Worm (Caenorhabditis elegans) whole organism, L4/young adult: ENCODE results near the gene sid-1.

Experiments used
- W03F9.2 ChIP-seq: fragments of 150-350 bp; optimal IDR thresholded peaks from 2 replicates; lab custom pipeline; 2014; ENCODE audit warnings: missing biosample characterization, missing genetic modification characterization
- dao-5 ChIP-seq: sonication (generic microtip); optimal IDR thresholded peaks from 2 replicates; lab custom pipeline; 2016; ENCODE audit warnings: missing genotype, missing genetic modification characterization, moderate library complexity, missing compliant biosample characterization
- him-1 ChIP-seq: sonication (generic microtip); optimal IDR thresholded peaks from 2 replicates; lab custom pipeline; 2016; ENCODE audit warnings: missing genotype, missing genetic modification reagents, missing genetic modification characterization, missing compliant biosample characterization

sid-1 gene

DNA sequence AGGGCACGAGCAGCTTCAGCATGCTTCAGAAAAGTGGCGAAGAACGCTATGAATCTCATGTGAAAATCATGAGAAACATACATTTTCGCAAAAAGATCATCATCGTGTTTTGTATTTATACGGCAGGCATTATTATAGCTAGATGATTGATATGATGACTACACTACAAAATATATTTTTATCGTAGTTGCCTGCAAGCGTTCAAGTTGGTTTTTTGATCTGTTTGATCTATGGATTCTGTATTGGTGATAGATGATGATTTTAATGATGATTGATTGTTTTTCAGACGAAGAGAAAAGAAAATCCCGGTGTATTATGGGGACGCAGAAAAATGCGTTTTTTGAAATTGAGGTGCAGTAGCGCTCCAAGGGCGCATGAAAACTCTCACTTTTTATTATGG, 9.1 kb upstream of the sid-1 start, which contains the start of gene ugt-63:
Gene ugt-63, minus strand, starts transcription at position 89 of the 400 bp plus-strand sequence.
- no peak for TF ChIP-seq him-1 (tag; lab: Kevin White, UChicago)
- TF ChIP-seq dao-5 (tag; lab: Kevin White, UChicago): no peak
- TF ChIP-seq W03F9.2 (tag; lab: Kevin White, UChicago): no peak

DNA sequence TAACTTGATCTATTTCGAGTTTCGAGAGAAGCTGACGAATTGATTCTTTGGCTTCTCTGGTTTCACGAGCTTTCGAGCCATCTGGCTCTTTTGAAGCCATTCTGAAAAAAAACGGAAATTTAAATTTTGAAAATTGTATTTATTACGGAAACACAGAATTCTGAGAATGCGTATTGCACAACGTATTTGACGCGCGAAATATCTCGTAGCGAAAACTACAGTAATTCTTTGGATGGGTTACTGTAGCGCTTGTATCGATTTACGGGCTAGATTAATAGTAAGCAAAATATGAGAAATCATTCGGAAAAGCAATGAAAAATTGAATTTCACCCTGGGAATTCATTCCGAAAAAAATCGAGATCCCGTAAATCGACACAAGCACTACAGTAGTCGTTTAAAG, 6.1 kb upstream of the sid-1 start, which contains the start of gene C04F5.8:
Gene C04F5.8, minus strand, starts transcription at position 101 of the 400 bp plus-strand sequence.
- no peak for TF ChIP-seq dao-5 (tag; lab: Kevin White, UChicago)
- no peak for TF ChIP-seq W03F9.2 (tag; lab: Kevin White, UChicago)
- TF ChIP-seq him-1 (tag; lab: Kevin White, UChicago): no peak

DNA sequence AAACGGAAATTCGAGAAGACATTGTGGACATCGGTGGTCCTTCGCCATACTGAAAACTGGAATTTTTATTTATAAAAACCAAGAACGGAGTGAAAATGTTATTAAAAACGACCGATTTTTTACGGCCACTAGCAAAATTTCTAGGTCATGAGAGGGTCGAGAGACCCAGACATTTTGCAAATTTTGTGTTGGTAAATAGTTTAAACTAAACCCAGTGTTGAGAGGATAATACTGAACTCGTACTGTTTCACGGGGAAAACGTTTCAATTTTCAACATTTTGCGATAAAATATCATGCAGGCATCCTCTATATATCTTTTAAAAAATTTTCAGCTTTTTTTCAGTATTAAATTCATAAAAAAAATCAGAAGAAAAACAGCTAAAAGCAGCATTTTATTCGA, 661 bp upstream of the sid-1 start, which contains the start of gene C04F5.9:
Gene C04F5.9, minus strand, starts transcription at position 101 of the 400 bp plus-strand sequence.
- TF ChIP-seq him-1 (tag; lab: Kevin White, UChicago) (no peak), dao-5 (tag; lab: Kevin White, UChicago) (no peak), W03F9.2 (tag; lab: Kevin White, UChicago) (no peak)

DNA sequence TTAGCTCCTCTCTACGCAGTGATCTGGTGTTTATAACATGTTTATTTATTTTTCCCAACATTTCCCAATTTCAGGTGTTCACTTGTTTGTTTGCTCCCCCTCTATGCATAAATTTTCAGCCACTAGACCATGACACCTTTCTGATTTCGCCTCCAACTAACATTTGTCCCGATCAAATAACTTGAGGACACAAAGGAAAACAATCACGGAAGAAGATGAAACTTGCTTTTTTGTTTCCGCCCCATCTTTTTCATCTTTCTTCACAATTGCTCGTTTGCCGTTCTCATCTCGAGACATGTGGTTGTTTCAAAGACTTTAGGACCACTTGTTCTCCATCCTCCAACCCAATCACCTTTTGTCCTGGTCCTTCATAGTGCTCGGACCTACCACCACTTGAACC, 7.0 kb downstream of the sid-1 start, which contains the start of gene F14F9.5:
Gene F14F9.5, plus strand, starts transcription at position 301 of the 400 bp plus-strand sequence.
- TF ChIP-seq him-1 (tag; lab: Kevin White, UChicago) (no peak), dao-5 (tag; lab: Kevin White, UChicago) (no peak), W03F9.2 (tag; lab: Kevin White, UChicago) (no peak)

DNA sequence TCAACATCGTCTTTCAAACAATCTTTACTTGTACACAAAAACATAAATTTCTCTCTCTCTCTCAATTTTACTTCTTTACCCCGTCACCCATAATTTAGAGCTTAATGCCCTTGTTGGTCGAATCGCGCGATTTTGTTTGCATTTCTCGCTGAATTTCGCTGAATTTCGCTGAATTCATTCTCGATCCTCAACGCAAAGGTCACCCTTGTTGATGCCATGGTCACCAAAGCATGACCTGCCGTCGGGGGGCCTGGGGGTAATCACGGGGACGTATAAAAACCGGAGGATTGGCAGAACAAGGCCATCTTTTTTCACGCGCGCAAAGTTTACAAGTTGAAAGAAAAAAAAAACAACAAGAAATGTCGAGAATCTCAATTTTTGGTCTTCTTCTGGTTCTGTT, 10.2 kb downstream of the sid-1 start, which contains the start of gene F14F9.8:
Gene F14F9.8, plus strand, starts transcription at position 301 of the 400 bp plus-strand sequence.
- TF ChIP-seq him-1 (tag; lab: Kevin White, UChicago) (no peak), W03F9.2 (tag; lab: Kevin White, UChicago) (no peak), dao-5 (tag; lab: Kevin White, UChicago) (no peak)

DNA sequence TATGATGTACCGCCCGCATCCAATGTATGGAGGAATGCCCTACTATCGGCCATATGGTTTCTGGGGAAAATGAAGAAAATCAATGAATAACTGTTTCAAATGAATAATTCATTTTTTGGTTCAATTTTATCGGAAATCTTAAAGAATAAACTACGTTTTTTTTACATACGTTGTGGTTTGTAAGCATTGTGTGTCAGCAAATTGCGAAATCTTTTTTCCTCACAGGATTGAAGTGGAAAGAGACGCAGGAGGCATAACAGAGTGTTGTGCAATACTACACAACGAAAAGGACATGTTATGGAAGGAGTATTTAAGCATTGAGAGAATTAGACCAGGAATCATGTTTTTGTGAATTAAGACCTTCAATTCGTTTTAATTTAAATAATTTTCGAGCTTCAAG, 11.6 kb downstream of the sid-1 start:
- TF ChIP-seq W03F9.2 (tag; lab: Kevin White, UChicago) (peak; percentile 29), dao-5 (tag; lab: Kevin White, UChicago) (no peak)

DNA sequence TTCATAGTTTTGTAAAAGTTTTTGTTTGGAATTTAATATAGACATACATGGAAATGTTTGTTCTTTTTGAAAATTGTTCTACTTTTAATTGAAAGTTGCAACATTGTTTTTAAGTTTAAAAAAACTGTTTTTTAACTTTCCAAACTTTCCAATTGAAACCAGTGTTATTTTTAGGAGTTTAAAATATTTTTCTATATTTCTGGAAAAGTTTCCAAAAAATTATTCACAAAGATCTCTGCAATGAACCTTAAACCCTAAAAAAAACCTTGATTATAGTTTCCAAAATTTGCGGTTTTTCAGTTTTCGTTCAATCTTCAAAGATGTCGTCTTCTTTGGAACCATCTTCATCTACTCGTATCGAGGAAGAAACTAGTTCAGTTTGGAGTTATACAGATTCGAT, 12.7 kb downstream of the sid-1 start, which contains the start of gene F14F9.4:
Gene F14F9.4, plus strand, starts transcription at position 301 of the 400 bp plus-strand sequence.
- TF ChIP-seq dao-5 (tag; lab: Kevin White, UChicago): no peak
- no peak for TF ChIP-seq him-1 (tag; lab: Kevin White, UChicago)

DNA sequence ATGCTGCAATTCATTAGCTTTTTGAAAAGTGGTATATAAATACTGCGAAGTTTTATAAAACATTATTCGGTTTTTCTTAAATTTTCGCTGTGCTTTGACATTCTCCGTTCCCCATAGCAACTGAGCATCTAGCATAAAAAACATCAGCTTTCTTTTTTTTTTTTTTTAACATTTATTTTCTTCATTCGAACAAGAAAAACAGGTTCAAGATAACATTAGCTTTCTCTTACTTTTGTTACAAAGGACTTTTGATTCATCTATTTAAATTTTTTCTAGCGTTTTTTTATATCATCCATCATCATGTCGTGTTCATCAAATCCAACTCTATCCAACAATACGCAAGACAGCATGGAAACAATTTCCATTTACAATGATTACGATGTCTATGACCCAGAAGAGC, 18.1 kb downstream of the sid-1 start, which contains the start of gene F14F9.3:
Gene F14F9.3, plus strand, starts transcription at position 301 of the 400 bp plus-strand sequence.
- TF ChIP-seq W03F9.2 (tag; lab: Kevin White, UChicago): no peak

DNA sequence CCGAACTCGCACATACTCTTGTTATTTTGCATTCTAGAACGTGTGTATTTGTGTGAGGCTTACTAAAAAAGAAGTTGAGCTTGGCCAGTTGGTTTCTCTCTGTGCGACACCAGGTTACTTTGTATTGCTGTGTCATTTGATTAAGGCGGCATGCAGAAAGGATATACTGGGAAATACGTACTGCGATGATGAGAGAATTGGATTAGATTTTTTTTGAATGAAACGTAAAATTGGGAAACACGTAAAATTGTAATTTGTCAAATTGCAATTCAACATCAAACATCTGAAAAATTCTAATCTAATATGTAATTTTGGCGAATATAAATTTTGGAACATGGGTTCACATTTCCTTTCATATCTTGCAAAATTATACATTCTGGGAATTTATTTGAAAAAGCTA, 24.0 kb downstream of the sid-1 start, which contains the start of gene srh-129:
Gene srh-129, minus strand, starts transcription at position 101 of the 400 bp plus-strand sequence.
- TF ChIP-seq W03F9.2 (tag; lab: Kevin White, UChicago) (no peak), him-1 (tag; lab: Kevin White, UChicago) (no peak), dao-5 (tag; lab: Kevin White, UChicago) (no peak)

DNA sequence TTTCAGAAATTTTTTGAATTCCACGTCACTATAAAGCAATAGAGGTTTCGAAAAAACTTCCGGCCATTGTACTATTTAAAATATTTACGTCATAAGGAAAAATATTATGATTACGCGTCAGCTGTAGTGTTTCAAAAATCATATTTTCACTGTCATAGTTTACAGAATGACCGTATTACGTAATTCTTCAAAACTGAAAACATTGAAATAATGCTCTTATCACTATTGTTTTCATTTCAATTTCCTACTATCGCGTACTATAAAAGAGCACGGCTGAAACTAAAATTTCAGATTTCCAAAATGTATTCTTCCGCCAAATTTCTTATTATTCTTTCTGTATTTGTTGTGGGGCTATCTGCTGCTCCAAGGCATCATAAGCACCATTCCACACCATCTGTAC, 24.8 kb downstream of the sid-1 start, which contains the start of gene F14F9.2:
Gene F14F9.2, plus strand, starts transcription at position 301 of the 400 bp plus-strand sequence.
- TF ChIP-seq W03F9.2 (tag; lab: Kevin White, UChicago): no peak
- no peak for TF ChIP-seq him-1 (tag; lab: Kevin White, UChicago)
- no peak for TF ChIP-seq dao-5 (tag; lab: Kevin White, UChicago)

DNA sequence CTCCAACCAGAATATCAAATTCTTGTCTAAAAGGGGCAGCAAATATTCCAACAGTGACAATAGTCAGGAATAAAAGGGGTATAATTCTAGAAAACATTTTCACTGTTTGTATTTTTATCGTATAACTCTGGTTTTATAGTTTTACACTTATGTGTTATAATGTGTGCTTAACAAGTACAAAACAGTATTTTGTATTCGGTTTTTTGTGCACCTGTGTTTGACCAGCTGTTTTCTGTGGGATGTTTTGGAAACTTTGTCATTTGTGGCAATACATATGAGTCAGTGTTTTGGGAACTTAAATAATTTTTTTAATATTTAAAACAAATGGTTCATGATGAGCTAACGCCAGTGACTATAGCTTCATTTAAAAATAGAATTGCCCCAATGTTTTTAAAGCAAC, 26.6 kb downstream of the sid-1 start, which contains the start of gene F14F9.6:
Gene F14F9.6, minus strand, starts transcription at position 101 of the 400 bp plus-strand sequence.
- TF ChIP-seq dao-5 (tag; lab: Kevin White, UChicago): no peak
- TF ChIP-seq W03F9.2 (tag; lab: Kevin White, UChicago): no peak
- no peak for TF ChIP-seq him-1 (tag; lab: Kevin White, UChicago)

DNA sequence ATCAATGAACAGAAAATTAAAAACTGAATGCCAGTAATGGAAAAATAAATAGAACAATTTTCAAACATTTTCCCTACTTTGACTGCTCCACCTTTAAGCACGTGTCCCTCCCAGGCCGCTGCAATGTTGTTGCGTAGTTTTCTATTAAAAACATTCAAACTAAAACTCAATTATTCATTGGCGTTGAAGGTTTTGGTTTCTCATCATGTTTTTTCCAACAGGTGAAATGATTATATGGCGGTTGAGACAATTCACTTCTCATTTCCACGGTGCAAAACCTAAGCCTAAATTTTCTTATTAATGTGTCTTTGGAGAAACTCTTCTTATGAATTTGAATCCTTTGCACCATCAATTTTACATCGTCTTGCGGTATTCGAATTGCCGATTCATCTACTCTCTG, 31.1 kb downstream of the sid-1 start, which contains the start of gene srh-130:
Gene srh-130, plus strand, starts transcription at position 301 of the 400 bp plus-strand sequence.
- TF ChIP-seq him-1 (tag; lab: Kevin White, UChicago) (no peak), dao-5 (tag; lab: Kevin White, UChicago) (no peak), W03F9.2 (tag; lab: Kevin White, UChicago) (no peak)

DNA sequence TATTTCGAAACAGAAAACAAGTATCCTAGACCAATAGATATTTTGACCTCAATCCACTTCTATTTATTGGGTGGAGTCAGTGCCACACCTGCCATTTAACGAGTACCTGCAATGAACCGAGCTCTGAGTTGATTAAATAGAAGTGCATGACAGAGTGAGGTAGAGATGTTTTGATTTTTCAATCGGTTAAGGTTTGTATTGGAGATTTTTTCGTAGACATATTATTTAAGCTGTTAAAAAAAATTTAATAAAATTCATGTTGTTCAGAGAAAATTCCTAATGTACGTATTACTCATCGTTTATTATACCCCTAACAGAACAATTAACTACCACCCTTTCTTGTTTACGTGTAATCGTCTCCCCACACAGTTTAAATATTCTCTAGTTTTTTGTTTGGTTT, 35.7 kb downstream of the sid-1 start, which contains the start of gene srx-38:
Gene srx-38, minus strand, starts transcription at position 101 of the 400 bp plus-strand sequence.
- TF ChIP-seq dao-5 (tag; lab: Kevin White, UChicago) (no peak), him-1 (tag; lab: Kevin White, UChicago) (no peak), W03F9.2 (tag; lab: Kevin White, UChicago) (no peak)

DNA sequence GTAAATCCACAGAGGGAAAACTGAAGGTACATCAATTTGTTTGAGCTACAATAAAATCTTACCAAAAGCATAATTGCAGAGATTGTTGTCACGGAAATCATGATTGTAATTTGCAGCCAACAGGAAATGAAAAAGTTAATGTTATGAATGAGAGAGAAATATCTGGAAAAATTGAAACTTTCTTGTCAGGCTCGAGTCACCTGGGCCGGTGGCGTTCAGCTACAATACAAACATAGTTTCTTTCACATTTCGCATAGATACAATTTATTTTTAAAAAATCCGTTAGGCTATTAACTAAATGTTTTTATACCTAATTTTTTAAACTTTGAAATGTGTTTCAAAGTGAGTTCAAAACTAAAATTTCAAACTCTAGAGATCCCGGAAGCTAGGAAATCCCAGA, 37.9 kb downstream of the sid-1 start, which contains the start of gene srx-39:
Gene srx-39, minus strand, starts transcription at position 101 of the 400 bp plus-strand sequence.
- no peak for TF ChIP-seq dao-5 (tag; lab: Kevin White, UChicago)
- TF ChIP-seq W03F9.2 (tag; lab: Kevin White, UChicago): no peak
- TF ChIP-seq him-1 (tag; lab: Kevin White, UChicago): no peak
